Fruit fly (Drosophila melanogaster): ENCODE measurements around the gene brk.
A peak's percentile ranks its signal among the peaks of the same experiment; 100 is the strongest.

brk gene

dm6 chrX:7333858-7334800 lies 26.4 kb downstream of the brk start (continued):
- peak; percentile 14; the same call in 1 of the 2 replicates for TF ChIP-seq Atf6 (GFP tag; IDR thresholded peaks at IDR 0.05)
- TF ChIP-seq lab (GFP tag; optimal IDR thresholded peaks at IDR 0.05): peak; percentile 62
- TF ChIP-seq CG4282 (GFP tag; optimal IDR thresholded peaks at IDR 0.05): peak; percentile 27
- peak; percentile 24 for TF ChIP-seq slp2 (GFP tag; optimal IDR thresholded peaks at IDR 0.05)
- peak; percentile 90 for TF ChIP-seq CG2120 (GFP tag; optimal IDR thresholded peaks at IDR 0.05)
- TF ChIP-seq CG11247 (GFP tag; IDR thresholded peaks at IDR 0.05): no peak
- TF ChIP-seq dysf (GFP tag; IDR thresholded peaks at IDR 0.05): peak; percentile 59; the same call in 2 of the 3 replicates
- TF ChIP-seq prd (optimal IDR thresholded peaks at IDR 0.05): no peak
- peak; percentile 45; the same call in 2 of the 3 replicates for TF ChIP-seq prd (GFP tag; IDR thresholded peaks at IDR 0.05)
- TF ChIP-seq twi (tag; optimal IDR thresholded peaks at IDR 0.05): no peak
- peak; percentile 75 for TF ChIP-seq pho (GFP tag; optimal IDR thresholded peaks at IDR 0.05)
- TF ChIP-seq Drgx (GFP tag; IDR thresholded peaks at IDR 0.05): peak; percentile 27; the same call in 1 of the 2 replicates
- TF ChIP-seq CG13775 (GFP tag; optimal IDR thresholded peaks at IDR 0.05): peak; percentile 32
- TF ChIP-seq emc (GFP tag; optimal IDR thresholded peaks at IDR 0.05): peak; percentile 5
- peak in 1 of 2 experiments; percentile 34 for TF ChIP-seq bsh (GFP tag; optimal IDR thresholded peaks at IDR 0.05)
- peak; percentile 50 for TF ChIP-seq CG12155 (GFP tag; optimal IDR thresholded peaks at IDR 0.05)
- peak; percentile 66 for TF ChIP-seq CG9215 (GFP tag; IDR thresholded peaks at IDR 0.05)

dm6 chrX:7334801-7335176 lies 27.1 kb downstream of the brk start:
- TF ChIP-seq mld (GFP tag; IDR thresholded peaks at IDR 0.05; ENCODE audit: partially characterized antibody) (no peak), bowl (GFP tag; IDR thresholded peaks at IDR 0.05) (peak; percentile 29; the same call in 1 of the 2 replicates), CG8478 (optimal IDR thresholded peaks at IDR 0.05) (no peak), Dbx (GFP tag; IDR thresholded peaks at IDR 0.05) (peak; percentile 68; the same call in 2 of the 3 replicates), wek (GFP tag; optimal IDR thresholded peaks at IDR 0.05) (no peak), Pdp1 (GFP tag; optimal IDR thresholded peaks at IDR 0.05) (no peak), btn (GFP tag; optimal IDR thresholded peaks at IDR 0.05) (no peak), CG18619 (GFP tag; optimal IDR thresholded peaks at IDR 0.05) (peak; percentile 78), Elba2 (GFP tag; optimal IDR thresholded peaks at IDR 0.05) (no peak), CG16813 (GFP tag; IDR thresholded peaks at IDR 0.05; ENCODE audit: partially characterized antibody) (no peak), caup (GFP tag; optimal IDR thresholded peaks at IDR 0.05; ENCODE audit: severe bottlenecking) (peak; percentile 54), CG11723 (GFP tag; optimal IDR thresholded peaks at IDR 0.05) (peak; percentile 51), CG12155 (GFP tag; optimal IDR thresholded peaks at IDR 0.05) (peak; percentile 21), fd102C (GFP tag; optimal IDR thresholded peaks at IDR 0.05) (no peak), dysf (GFP tag; IDR thresholded peaks at IDR 0.05) (peak; percentile 85), CG34224 (GFP tag; IDR thresholded peaks at IDR 0.05; ENCODE audit: partially characterized antibody) (no peak), CG4730 (GFP tag; IDR thresholded peaks at IDR 0.05) (peak; percentile 43; the same call in 1 of the 2 replicates), CG11247 (GFP tag; IDR thresholded peaks at IDR 0.05) (peak; percentile 42; the same call in 1 of the 2 replicates), Chrac-16 (GFP tag; optimal IDR thresholded peaks at IDR 0.05) (peak; percentile 37), Rx (GFP tag; IDR thresholded peaks at IDR 0.05) (no peak), zfh1 (GFP tag; IDR thresholded peaks at IDR 0.05) (peak; percentile 64; the same call in 1 of the 3 replicates), Ada2b (GFP tag; IDR thresholded peaks at IDR 0.05) (peak; percentile 56), CG3847 (GFP tag; IDR thresholded peaks at IDR 0.05) (peak; percentile 61; the same call in 1 of the 2 replicates), D19A (tag; optimal IDR thresholded peaks at IDR 0.05) (peak; percentile 83), CG5245 (GFP tag; optimal IDR thresholded peaks at IDR 0.05) (no peak), CG6654 (GFP tag; optimal IDR thresholded peaks at IDR 0.05) (no peak), nerfin-1 (tag; optimal IDR thresholded peaks at IDR 0.05) (peak; percentile 75), CG30020 (tag; optimal IDR thresholded peaks at IDR 0.05) (peak; percentile 41), pzg (GFP tag; optimal IDR thresholded peaks at IDR 0.05) (no peak), pb (GFP tag; optimal IDR thresholded peaks at IDR 0.05) (no peak), Ets97D (GFP tag; optimal IDR thresholded peaks at IDR 0.05) (no peak), CG6854 (GFP tag; optimal IDR thresholded peaks at IDR 0.05) (peak; percentile 67), her (GFP tag; optimal IDR thresholded peaks at IDR 0.05) (no peak), CG12071 (GFP tag; optimal IDR thresholded peaks at IDR 0.05) (no peak)
